Worm (Caenorhabditis elegans) whole organism, L2 larva: ENCODE data around the gene let-721.

ENCODE experiments used
- C34F6.9 ChIP-seq: fragments of 150-350 bp; optimal IDR thresholded peaks from 2 replicates; lab custom pipeline; 2014; ENCODE audit warnings: missing biosample characterization, missing genetic modification characterization
- F13H6.1 ChIP-seq: sonication (generic microtip); optimal IDR thresholded peaks from 2 replicates; lab custom pipeline; 2016; ENCODE audit warnings: missing genetic modification characterization, missing compliant biosample characterization
- R02D3.7 ChIP-seq: fragments of 150-350 bp; optimal IDR thresholded peaks from 2 replicates; lab custom pipeline; 2014; ENCODE audit warnings: missing biosample characterization, missing genetic modification characterization
- Y55F3AM.14 ChIP-seq: fragments of 200-800 bp; sonication (Bioruptor generic); optimal IDR thresholded peaks from 2 replicates; lab custom pipeline; 2018; ENCODE audit warnings: mild to moderate bottlenecking, missing genetic modification characterization, missing compliant biosample characterization
- ZK546.5 ChIP-seq: sonication (generic microtip); optimal IDR thresholded peaks from 2 replicates; lab custom pipeline; 2017; ENCODE audit warnings: missing biosample characterization, missing genetic modification characterization
- alr-1 ChIP-seq: fragments of 150-350 bp; optimal IDR thresholded peaks from 2 replicates; lab custom pipeline; 2014; ENCODE audit warnings: missing biosample characterization, missing genetic modification characterization
- aly-2 ChIP-seq: fragments of 150-350 bp; optimal IDR thresholded peaks from 2 replicates; lab custom pipeline; 2014; ENCODE audit warnings: missing biosample characterization, missing genetic modification characterization
- ama-1 ChIP-seq: fragments of 150-350 bp; optimal IDR thresholded peaks from 2 replicates; lab custom pipeline; 2018; ENCODE audit warnings: inconsistent platforms
- blmp-1 ChIP-seq: sonication (generic microtip); optimal IDR thresholded peaks from 2 replicates; lab custom pipeline; 2017; ENCODE audit warnings: missing genetic modification characterization, mild to moderate bottlenecking, missing compliant biosample characterization, antibody characterized with exemption, moderate library complexity; ENCODE audit not compliant: insufficient read depth
- ceh-16 ChIP-seq: fragments of 150-350 bp; optimal IDR thresholded peaks from 2 replicates; lab custom pipeline; 2014; ENCODE audit warnings: missing biosample characterization, missing genetic modification characterization
- ceh-82 ChIP-seq: fragments of 150-350 bp; optimal IDR thresholded peaks from 2 replicates; lab custom pipeline; 2014; ENCODE audit warnings: missing biosample characterization, missing genetic modification characterization
- crh-2 ChIP-seq: sonication (generic microtip); optimal IDR thresholded peaks from 2 replicates; lab custom pipeline; 2017; ENCODE audit warnings: missing biosample characterization, missing genetic modification characterization
- dmd-4 ChIP-seq: sonication (generic microtip); optimal IDR thresholded peaks from 2 replicates; lab custom pipeline; 2017; ENCODE audit warnings: missing biosample characterization, missing genetic modification characterization
- egl-27 ChIP-seq: sonication (generic microtip); optimal IDR thresholded peaks from 3 replicates; lab custom pipeline; 2017; ENCODE audit warnings: missing biosample characterization, missing genetic modification reagents, missing genetic modification characterization
- elt-1 ChIP-seq: fragments of 150-350 bp; optimal IDR thresholded peaks from 2 replicates; lab custom pipeline; 2014; ENCODE audit warnings: missing biosample characterization, missing genetic modification characterization
- elt-3 ChIP-seq: sonication (generic microtip); optimal IDR thresholded peaks from 2 replicates; lab custom pipeline; 2017; ENCODE audit warnings: missing biosample characterization, missing genetic modification characterization
- fos-1 ChIP-seq: fragments of 150-350 bp; optimal IDR thresholded peaks from 2 replicates; lab custom pipeline; 2014; ENCODE audit warnings: missing biosample characterization, missing genetic modification characterization
- lin-11 ChIP-seq: fragments of 150-350 bp; sonication (generic microtip); optimal IDR thresholded peaks from 2 replicates; lab custom pipeline; 2014; ENCODE audit warnings: missing biosample characterization, missing genetic modification characterization, inconsistent platforms, mixed read lengths
- lin-13 ChIP-seq: fragments of 150-350 bp; optimal IDR thresholded peaks from 2 replicates; lab custom pipeline; 2014; ENCODE audit warnings: missing biosample characterization, missing genetic modification reagents, missing genetic modification characterization
- lin-39 ChIP-seq: fragments of 150-350 bp; optimal IDR thresholded peaks from 2 replicates; lab custom pipeline; 2014; ENCODE audit warnings: missing biosample characterization, missing genetic modification reagents, missing genetic modification characterization
- lsy-2 ChIP-seq, 2 experiments: fragments of 150-350 bp in 1 of 2; sonication (generic microtip) in 1 of 2; optimal IDR thresholded peaks; 2 replicates each; lab custom pipeline; 2014 to 2017; ENCODE audit warnings: missing biosample characterization in 2 of 2, missing genetic modification characterization in 2 of 2
- mab-5 ChIP-seq: fragments of 150-350 bp; optimal IDR thresholded peaks from 2 replicates; lab custom pipeline; 2014; ENCODE audit warnings: missing biosample characterization, missing genetic modification characterization
- mbf-1 ChIP-seq: sonication (generic microtip); optimal IDR thresholded peaks from 2 replicates; lab custom pipeline; 2017; ENCODE audit warnings: missing biosample characterization, missing genetic modification characterization
- mdl-1 ChIP-seq, 2 experiments: fragments of 150-350 bp in 1 of 2; sonication (generic microtip) in 1 of 2; optimal IDR thresholded peaks; 2 replicates each; lab custom pipeline; 2017; ENCODE audit warnings: missing biosample characterization in 2 of 2, missing genetic modification characterization in 2 of 2
- nhr-10 ChIP-seq: sonication (generic microtip); optimal IDR thresholded peaks from 2 replicates; lab custom pipeline; 2017; ENCODE audit warnings: missing biosample characterization, missing genetic modification characterization
- nhr-11 ChIP-seq: fragments of 150-350 bp; optimal IDR thresholded peaks from 2 replicates; lab custom pipeline; 2014; ENCODE audit warnings: missing biosample characterization, missing genetic modification characterization
- nhr-12 ChIP-seq: fragments of 150-350 bp; optimal IDR thresholded peaks from 2 replicates; lab custom pipeline; 2014; ENCODE audit warnings: missing biosample characterization, missing genetic modification characterization
- nhr-21 ChIP-seq: fragments of 150-350 bp; optimal IDR thresholded peaks from 2 replicates; lab custom pipeline; 2014; ENCODE audit warnings: missing biosample characterization, missing genetic modification characterization
- nhr-23 ChIP-seq: fragments of 150-350 bp; optimal IDR thresholded peaks from 2 replicates; lab custom pipeline; 2014; ENCODE audit warnings: missing biosample characterization, missing genetic modification reagents, missing genetic modification characterization
- nhr-237 ChIP-seq: fragments of 150-350 bp; optimal IDR thresholded peaks from 2 replicates; lab custom pipeline; 2014; ENCODE audit warnings: missing biosample characterization, missing genetic modification characterization
- nhr-25 ChIP-seq: fragments of 150-350 bp; sonication (generic microtip); optimal IDR thresholded peaks from 3 replicates; lab custom pipeline; 2014; ENCODE audit warnings: missing biosample characterization, missing genetic modification characterization
- nhr-6 ChIP-seq: fragments of 150-350 bp; optimal IDR thresholded peaks from 2 replicates; lab custom pipeline; 2014; ENCODE audit warnings: missing biosample characterization, missing genetic modification characterization
- nhr-77 ChIP-seq: fragments of 150-350 bp; optimal IDR thresholded peaks from 2 replicates; lab custom pipeline; 2014; ENCODE audit warnings: missing biosample characterization, missing genetic modification characterization
- peb-1 ChIP-seq: fragments of 150-350 bp; optimal IDR thresholded peaks from 2 replicates; lab custom pipeline; 2014; ENCODE audit warnings: missing biosample characterization, missing genetic modification characterization
- sem-4 ChIP-seq: fragments of 150-350 bp; optimal IDR thresholded peaks from 2 replicates; lab custom pipeline; 2014; ENCODE audit warnings: missing biosample characterization, missing genetic modification reagents, missing genetic modification characterization
- skn-1 ChIP-seq: sonication (generic microtip); optimal IDR thresholded peaks from 2 replicates; lab custom pipeline; 2017; ENCODE audit warnings: missing biosample characterization, missing genetic modification characterization
- sma-9 ChIP-seq, 2 experiments: fragments of 150-350 bp in 1 of 2; sonication (generic microtip) in 1 of 2; optimal IDR thresholded peaks; 2 replicates each; lab custom pipeline; 2014 to 2016; ENCODE audit warnings: missing genetic modification characterization in 2 of 2, mild to moderate bottlenecking in 1 of 2, missing biosample characterization in 1 of 2, missing compliant biosample characterization in 1 of 2, missing genetic modification reagents in 1 of 2, moderate library complexity in 1 of 2
- snpc-4 ChIP-seq: fragments of 150-350 bp; optimal IDR thresholded peaks from 2 replicates; lab custom pipeline; 2014; ENCODE audit warnings: missing biosample characterization, missing genetic modification characterization
- unc-39 ChIP-seq: fragments of 150-350 bp; optimal IDR thresholded peaks from 2 replicates; lab custom pipeline; 2014; ENCODE audit warnings: missing biosample characterization, missing genetic modification characterization
- unc-55 ChIP-seq: fragments of 150-350 bp; sonication (generic microtip); optimal IDR thresholded peaks from 3 replicates; lab custom pipeline; 2014; ENCODE audit warnings: missing biosample characterization, missing genetic modification reagents, missing genetic modification characterization
- unc-62 ChIP-seq: fragments of 150-350 bp; optimal IDR thresholded peaks from 2 replicates; lab custom pipeline; 2014; ENCODE audit warnings: missing biosample characterization, missing genetic modification reagents, missing genetic modification characterization
- zag-1 ChIP-seq: fragments of 150-350 bp; optimal IDR thresholded peaks from 2 replicates; lab custom pipeline; 2014; ENCODE audit warnings: missing biosample characterization, missing genetic modification characterization
- ztf-1 ChIP-seq: fragments of 200-800 bp; sonication (Bioruptor generic); conservative IDR thresholded peaks from 2 replicates; pipeline ENCODE4 v1.3.6; 2022; ENCODE audit warnings: missing genetic modification characterization, missing compliant biosample characterization
- ztf-11 ChIP-seq: sonication (generic microtip); optimal IDR thresholded peaks from 2 replicates; lab custom pipeline; 2017; ENCODE audit warnings: missing biosample characterization, missing genetic modification characterization
- ztf-4 ChIP-seq: fragments of 150-350 bp; optimal IDR thresholded peaks from 2 replicates; lab custom pipeline; 2014; ENCODE audit warnings: missing biosample characterization, missing genetic modification characterization

let-721 gene

ce11 chrIII:6462610-6463009 is 15.9 kb upstream of the let-721 start, which contains the start of gene T26A5.8 (continued):
- TF ChIP-seq mbf-1: no peak
- TF ChIP-seq elt-1 (tag; lab: Kevin White, UChicago): no peak
- peak in 1 of 2 experiments; percentile 58 for TF ChIP-seq lsy-2 (tag; optimal IDR thresholded peaks at IDR 0.05; lab: Kevin White, UChicago)

- TF ChIP-seq nhr-23 (no peak), snpc-4 (tag; lab: Kevin White, UChicago) (no peak), nhr-77 (no peak), nhr-10 (no peak), nhr-12 (tag; lab: Kevin White, UChicago) (no peak), elt-3 (no peak), ceh-82 (tag; lab: Kevin White, UChicago) (no peak), skn-1 (no peak), lin-39 (tag; lab: Kevin White, UChicago) (no peak), ztf-11 (tag; lab: Kevin White, UChicago) (no peak), unc-39 (no peak), dmd-4 (tag; lab: Kevin White, UChicago) (no peak), nhr-11 (tag; lab: Kevin White, UChicago) (no peak)
Observed at ce11 chrIII:6459820-6460219, 13.1 kb upstream of the let-721 start, which contains the start of gene algn-1. TSS of gene algn-1 (plus strand) at chrIII:6460120.

ce11 chrIII:6454183-6454582 is 7.5 kb upstream of the let-721 start, which contains the start of gene jhdm-1:
TSS of gene jhdm-1 (plus strand) at chrIII:6454483.
- TF ChIP-seq nhr-6 (no peak), ama-1 (lab: Kevin White, UChicago) (no peak), ztf-1 (GFP tag; lab: Robert Waterston, UW) (no peak), nhr-23 (no peak), sem-4 (tag; lab: Kevin White, UChicago) (no peak), nhr-11 (tag; lab: Kevin White, UChicago) (no peak), elt-3 (no peak), mbf-1 (no peak), nhr-10 (no peak), mab-5 (tag; lab: Kevin White, UChicago) (no peak)

- TF ChIP-seq sma-9 (GFP tag; optimal IDR thresholded peaks at IDR 0.05; lab: Kevin White, UChicago) (peak; percentile 83), sma-9 (tag; optimal IDR thresholded peaks at IDR 0.05; lab: Kevin White, UChicago) (no peak), C34F6.9 (tag; lab: Kevin White, UChicago) (peak; percentile 85), mbf-1 (no peak), nhr-25 (tag; lab: Kevin White, UChicago) (peak; percentile 78), unc-62 (GFP tag; lab: Kevin White, UChicago) (no peak), nhr-77 (no peak), mdl-1 (tag; optimal IDR thresholded peaks at IDR 0.05; lab: Kevin White, UChicago) (peak; percentile 20 to 55), ztf-1 (GFP tag; lab: Robert Waterston, UW) (no peak), blmp-1 (tag; lab: Kevin White, UChicago) (peak; percentile 89), unc-55 (GFP tag; lab: Kevin White, UChicago) (peak; percentile 95), nhr-23 (no peak), lin-39 (tag; lab: Kevin White, UChicago) (no peak), dmd-4 (tag; lab: Kevin White, UChicago) (no peak), fos-1 (tag; lab: Kevin White, UChicago) (peak; percentile 86), nhr-12 (tag; lab: Kevin White, UChicago) (no peak), nhr-6 (peak; percentile 71), egl-27 (tag; lab: Kevin White, UChicago) (peak; percentile 65), R02D3.7 (tag; lab: Kevin White, UChicago) (no peak), ZK546.5 (tag; lab: Kevin White, UChicago) (no peak), ztf-4 (tag; lab: Kevin White, UChicago) (peak; percentile 83), elt-1 (tag; lab: Kevin White, UChicago) (no peak), lin-13 (GFP tag; lab: Kevin White, UChicago) (peak; percentile 88), nhr-21 (tag; lab: Kevin White, UChicago) (peak; percentile 62), ceh-16 (tag; lab: Kevin White, UChicago) (peak; percentile 4), zag-1 (tag; lab: Kevin White, UChicago) (peak; percentile 66), peb-1 (tag; lab: Kevin White, UChicago) (no peak), lin-11 (peak; percentile 67), lsy-2 (tag; optimal IDR thresholded peaks at IDR 0.05; lab: Kevin White, UChicago) (peak; percentile 48 to 93), Y55F3AM.14 (GFP tag; lab: Kevin White, UChicago) (peak; percentile 37), ztf-11 (tag; lab: Kevin White, UChicago) (no peak), skn-1 (peak; percentile 69), nhr-237 (tag; lab: Kevin White, UChicago) (no peak), F13H6.1 (peak; percentile 84), alr-1 (tag; lab: Kevin White, UChicago) (no peak), unc-39 (no peak), ama-1 (lab: Kevin White, UChicago) (no peak), mab-5 (tag; lab: Kevin White, UChicago) (peak; percentile 33), sem-4 (tag; lab: Kevin White, UChicago) (peak; percentile 90), nhr-11 (tag; lab: Kevin White, UChicago) (no peak), crh-2 (tag; lab: Kevin White, UChicago) (peak; percentile 82), aly-2 (tag; lab: Kevin White, UChicago) (peak; percentile 17), elt-3 (no peak)
Observed at ce11 chrIII:6453665-6454064, 7.0 kb upstream of the let-721 start.
